Fruit fly (Drosophila melanogaster): ENCODE data around the gene CG2233.

Gene CG2233

dm6 chrX:8037334-8037733 is at the start of gene CG2233:
TSS of gene CG2233 (minus strand) at chrX:8037517.
- TF ChIP-seq CG6792 (GFP tag; optimal IDR thresholded peaks at IDR 0.05), result no peak
- peak; percentile 76 for TF ChIP-seq svp (GFP tag)
- TF ChIP-seq CG15336 (GFP tag; IDR thresholded peaks at IDR 0.05), result no peak
- no peak for TF ChIP-seq Gug (GFP tag; IDR thresholded peaks at IDR 0.05)
- no peak for TF ChIP-seq CG10631 (GFP tag; optimal IDR thresholded peaks at IDR 0.05)
- no peak for TF ChIP-seq CG7368 (GFP tag; optimal IDR thresholded peaks at IDR 0.05)

dm6 chrX:8087113-8087512 is 49.8 kb upstream of the CG2233 start, which contains the start of gene CG2256:
TSS of gene CG2256 (minus strand) at chrX:8087213.
- no peak for TF ChIP-seq CG4318 (GFP tag; optimal IDR thresholded peaks at IDR 0.05)
- no peak for TF ChIP-seq Blimp-1 (GFP tag; optimal IDR thresholded peaks at IDR 0.05)
- no peak for TF ChIP-seq CG6276 (GFP tag; optimal IDR thresholded peaks at IDR 0.05)
- TF ChIP-seq dsx (GFP tag; optimal IDR thresholded peaks at IDR 0.05; ENCODE audit: poor library complexity, severe bottlenecking), result no peak
- TF ChIP-seq Hr4 (GFP tag; optimal IDR thresholded peaks at IDR 0.05), result no peak
- TF ChIP-seq CG3919 (GFP tag; optimal IDR thresholded peaks at IDR 0.05), result no peak
- no peak for TF ChIP-seq spab (GFP tag; optimal IDR thresholded peaks at IDR 0.05)
- TF ChIP-seq CG7368 (GFP tag; optimal IDR thresholded peaks at IDR 0.05), result no peak

- TF ChIP-seq svp (GFP tag) (peak; percentile 28), CG6808 (GFP tag; optimal IDR thresholded peaks at IDR 0.05) (no peak), cyc (GFP tag; optimal IDR thresholded peaks at IDR 0.05) (no peak), CG3032 (tag; optimal IDR thresholded peaks at IDR 0.05) (no peak), spab (GFP tag; optimal IDR thresholded peaks at IDR 0.05) (no peak), Ets96B (tag; optimal IDR thresholded peaks at IDR 0.05) (no peak), Eip78C (GFP tag) (peak; percentile 1), Smox (GFP tag; optimal IDR thresholded peaks at IDR 0.05) (no peak), CG11762 (GFP tag; optimal IDR thresholded peaks at IDR 0.05; ENCODE audit: insufficient read depth) (no peak), CG7368 (GFP tag; optimal IDR thresholded peaks at IDR 0.05) (no peak), CG1621 (tag; optimal IDR thresholded peaks at IDR 0.05) (no peak), eg (GFP tag; IDR thresholded peaks at IDR 0.05) (no peak), Gug (GFP tag; IDR thresholded peaks at IDR 0.05) (no peak), esn (GFP tag; optimal IDR thresholded peaks at IDR 0.05) (no peak), CG6792 (GFP tag; optimal IDR thresholded peaks at IDR 0.05) (no peak)
Observed at dm6 chrX:8081427-8082185, 44.3 kb upstream of the CG2233 start, which contains the start of gene Ldsdh1. TSS of gene Ldsdh1 (minus strand) at chrX:8081605.

DNA sequence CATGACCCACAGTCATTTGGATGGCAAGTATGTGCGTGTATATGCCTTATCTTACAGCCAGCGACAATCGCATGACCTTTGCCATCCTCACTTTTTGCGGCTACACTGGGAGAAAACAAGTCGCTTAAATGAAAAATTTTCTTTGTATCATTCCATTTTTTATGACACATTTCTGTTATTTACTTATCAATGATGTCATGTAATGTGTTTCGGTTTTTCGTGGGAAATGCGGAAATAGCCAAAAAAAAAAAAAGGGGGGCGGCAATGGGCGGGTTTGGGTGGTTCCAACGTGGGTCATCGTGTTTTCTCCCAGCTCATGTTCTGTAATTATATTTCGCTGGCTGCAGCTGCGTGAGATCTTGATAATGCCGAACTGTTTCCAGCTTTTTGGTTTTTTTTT is 42.9 kb upstream of the CG2233 start:
- TF ChIP-seq CG8319 (GFP tag; optimal IDR thresholded peaks at IDR 0.05), result no peak
- peak; percentile 99 for TF ChIP-seq svp (GFP tag)
- peak; percentile 6 for TF ChIP-seq esn (GFP tag; optimal IDR thresholded peaks at IDR 0.05)

dm6 chrX:8075300-8075927 is 38.1 kb upstream of the CG2233 start, which contains the start of the genes Upf2 and CG1571:
TSS of gene Upf2 (minus strand) at chrX:8075466.
TSS of gene CG1571 (plus strand) at chrX:8075877.
- no peak for TF ChIP-seq CG7368 (GFP tag; optimal IDR thresholded peaks at IDR 0.05)
- TF ChIP-seq Lpt (GFP tag; optimal IDR thresholded peaks at IDR 0.05), result no peak

dm6 chrX:8063223-8063674 is 25.9 kb upstream of the CG2233 start:
- TF ChIP-seq CG4318 (GFP tag; optimal IDR thresholded peaks at IDR 0.05) (no peak), CG6276 (GFP tag; optimal IDR thresholded peaks at IDR 0.05) (peak; percentile 62), svp (GFP tag) (no peak), CG11762 (GFP tag; optimal IDR thresholded peaks at IDR 0.05; ENCODE audit: insufficient read depth) (no peak), achi (GFP tag; optimal IDR thresholded peaks at IDR 0.05) (peak; percentile 72), dsx (GFP tag; optimal IDR thresholded peaks at IDR 0.05; ENCODE audit: poor library complexity, severe bottlenecking) (no peak), dac (GFP tag; optimal IDR thresholded peaks at IDR 0.05) (peak; percentile 43), Hr4 (GFP tag; optimal IDR thresholded peaks at IDR 0.05) (no peak), ss (GFP tag; optimal IDR thresholded peaks at IDR 0.05) (peak in 1 of 2 experiments; percentile 88), fd85E (GFP tag; optimal IDR thresholded peaks at IDR 0.05) (no peak), Hr38 (GFP tag; optimal IDR thresholded peaks at IDR 0.05) (no peak), CG8632 (GFP tag; optimal IDR thresholded peaks at IDR 0.05) (peak; percentile 48), Sox15 (GFP tag; optimal IDR thresholded peaks at IDR 0.05) (no peak), esn (GFP tag; optimal IDR thresholded peaks at IDR 0.05) (peak; percentile 20), CG11902 (GFP tag; optimal IDR thresholded peaks at IDR 0.05) (no peak), Lpt (GFP tag; optimal IDR thresholded peaks at IDR 0.05) (peak; percentile 66), acj6 (GFP tag; optimal IDR thresholded peaks at IDR 0.05) (no peak), pdm3 (GFP tag; optimal IDR thresholded peaks at IDR 0.05) (no peak), Eip93F (GFP tag; optimal IDR thresholded peaks at IDR 0.05) (peak; percentile 42), CG32006 (GFP tag; optimal IDR thresholded peaks at IDR 0.05) (no peak), fkh (GFP tag; optimal IDR thresholded peaks at IDR 0.05) (no peak)
